Worm (Caenorhabditis elegans) whole organism, young adult: Measurements from ENCODE around the gene ech-3.

Experiments used
- F55B11.4 ChIP-seq: sonication (generic microtip); optimal IDR thresholded peaks from 2 replicates; lab custom pipeline; 2016; ENCODE audit warnings: missing compliant biosample characterization, missing genetic modification characterization, borderline replicate concordance; ENCODE audit not compliant: insufficient read depth
- F57A8.1 ChIP-seq: fragments of 200-800 bp; sonication (Bioruptor generic); optimal IDR thresholded peaks from 2 replicates; lab custom pipeline; 2018; ENCODE audit warnings: mild to moderate bottlenecking, missing genetic modification characterization, moderate library complexity, missing compliant biosample characterization
- akir-1 ChIP-seq: fragments of 200-800 bp; sonication (Bioruptor generic); optimal IDR thresholded peaks from 2 replicates; lab custom pipeline; 2018; ENCODE audit warnings: mild to moderate bottlenecking, missing genetic modification characterization, moderate library complexity, missing compliant biosample characterization
- aptf-2 ChIP-seq: fragments of 200-800 bp; sonication (Bioruptor generic); conservative IDR thresholded peaks from 2 replicates; pipeline ENCODE4 v1.3.6; 2022; ENCODE audit warnings: missing genetic modification reagents, missing genetic modification characterization, missing compliant biosample characterization
- ccch-3 ChIP-seq: fragments of 200-800 bp; sonication (Bioruptor generic); optimal IDR thresholded peaks from 2 replicates; lab custom pipeline; 2018; ENCODE audit warnings: mild to moderate bottlenecking, missing genetic modification characterization, missing compliant biosample characterization
- ceh-40 ChIP-seq: fragments of 200-800 bp; sonication (Bioruptor generic); IDR thresholded peaks from 2 replicates; pipeline ENCODE4 v1.3.6; 2022; ENCODE audit warnings: missing genetic modification characterization, missing compliant biosample characterization
- lin-35 ChIP-seq, 3 experiments: fragments of 150-350 bp in 2 of 3; sonication (generic microtip) in 1 of 3; optimal IDR thresholded peaks; 2 replicates each; lab custom pipeline; 2014 to 2018; ENCODE audit warnings: missing biosample characterization in 3 of 3, missing genetic modification characterization in 3 of 3, missing genetic modification reagents in 3 of 3
- snpc-4 ChIP-seq, 5 experiments: fragments of 150-350 bp in 1 of 5; sonication (generic microtip) in 4 of 5; optimal IDR thresholded peaks; 2 replicates each; lab custom pipeline; 2014 to 2018; ENCODE audit warnings: missing genetic modification characterization in 5 of 5, missing biosample characterization in 3 of 5, antibody characterized with exemption in 2 of 5, mild to moderate bottlenecking in 2 of 5, missing compliant biosample characterization in 2 of 5, missing genotype in 2 of 5, moderate library complexity in 2 of 5, missing genetic modification reagents in 1 of 5

ce11 chrV:8007460-8008292 is 14.3 kb upstream of the ech-3 start, which contains the start of gene Y97E10AR.3:
- TF ChIP-seq lin-35 (GFP tag; optimal IDR thresholded peaks at IDR 0.05; lab: Kevin White, UChicago) (no peak), aptf-2 (GFP tag; lab: Robert Waterston, UW) (no peak), F57A8.1 (GFP tag; lab: Kevin White, UChicago) (no peak), snpc-4 (GFP tag; optimal IDR thresholded peaks at IDR 0.05; lab: Kevin White, UChicago) (no peak), snpc-4 (tag; optimal IDR thresholded peaks at IDR 0.05; lab: Kevin White, UChicago) (no peak), akir-1 (GFP tag; lab: Kevin White, UChicago) (no peak), F55B11.4 (tag; lab: Kevin White, UChicago) (no peak), ccch-3 (GFP tag; lab: Kevin White, UChicago) (no peak), ceh-40 (GFP tag; lab: Robert Waterston, UW) (no peak)
